Fruit fly (Drosophila melanogaster) whole organism, embryonic: ENCODE measurements around the gene stg.

Experiments
- ATbp ChIP-seq: fragments of 200-800 bp; sonication (Bioruptor generic); optimal IDR thresholded peaks from 2 replicates; lab custom pipeline; 2017; ENCODE audit warnings: missing biosample characterization, mild to moderate bottlenecking, missing genetic modification characterization, missing genetic modification reagents
- C15 ChIP-seq: fragments of 200-800 bp; sonication (Bioruptor generic); IDR thresholded peaks from 3 replicates; pipeline ENCODE4 v1.3.6; 2022; ENCODE audit warnings: missing biosample characterization, missing genetic modification characterization
- CG11456 ChIP-seq: fragments of 200-800 bp; sonication (Bioruptor generic); IDR thresholded peaks from 3 replicates; pipeline ENCODE4 v1.3.6; 2022; ENCODE audit warnings: missing biosample characterization, missing genetic modification characterization
- CG1233 ChIP-seq: fragments of 200-800 bp; sonication (Bioruptor generic); optimal IDR thresholded peaks from 4 replicates; lab custom pipeline; 2018; ENCODE audit warnings: missing biosample characterization, mild to moderate bottlenecking, missing genetic modification characterization
- CG14050 ChIP-seq: fragments of 200-800 bp; sonication (Bioruptor generic); IDR thresholded peaks from 3 replicates; pipeline ENCODE4 v1.3.6; 2022; ENCODE audit warnings: missing biosample characterization, missing genetic modification characterization
- CG14667 ChIP-seq: fragments of 200-800 bp; sonication (Bioruptor generic); IDR thresholded peaks from 2 replicates; pipeline ENCODE4 v1.3.6; 2022; ENCODE audit warnings: missing biosample characterization, missing genetic modification characterization
- CG15073 ChIP-seq: fragments of 200-800 bp; sonication (Bioruptor generic); optimal IDR thresholded peaks from 2 replicates; lab custom pipeline; 2016; ENCODE audit warnings: missing biosample characterization, missing genetic modification characterization
- CG17802 ChIP-seq: fragments of 200-800 bp; sonication (Bioruptor generic); optimal IDR thresholded peaks from 2 replicates; lab custom pipeline; 2018; ENCODE audit warnings: missing biosample characterization, mild to moderate bottlenecking, missing genetic modification characterization, moderate library complexity
- CG18764 ChIP-seq: fragments of 200-800 bp; sonication (Bioruptor generic); optimal IDR thresholded peaks from 3 replicates; lab custom pipeline; 2016; ENCODE audit warnings: missing biosample characterization, missing genetic modification characterization
- CG2120 ChIP-seq: fragments of 200-800 bp; sonication (Bioruptor generic); optimal IDR thresholded peaks from 3 replicates; lab custom pipeline; 2016; ENCODE audit warnings: missing biosample characterization, missing genetic modification characterization
- CG32767 ChIP-seq: fragments of 200-800 bp; sonication (Bioruptor generic); IDR thresholded peaks from 2 replicates; pipeline ENCODE4 v1.3.6; 2022; ENCODE audit warnings: missing biosample characterization, missing genetic modification characterization
- CG34224 ChIP-seq: fragments of 200-800 bp; sonication (Bioruptor generic); IDR thresholded peaks from 3 replicates; pipeline ENCODE4 v1.3.6; 2022; ENCODE audit warnings: missing biosample characterization, missing genetic modification characterization; ENCODE audit not compliant: partially characterized antibody
- CG3726 ChIP-seq: fragments of 200-800 bp; sonication (Bioruptor generic); IDR thresholded peaks from 3 replicates; pipeline ENCODE4, ENCODE4 v1.3.6; 2022; ENCODE audit warnings: missing biosample characterization, missing genetic modification characterization
- CG4404 ChIP-seq: fragments of 200-800 bp; sonication (Bioruptor generic); IDR thresholded peaks from 2 replicates; pipeline ENCODE4 v1.3.6; 2022; ENCODE audit warnings: missing biosample characterization, missing genetic modification characterization
- CG6254 ChIP-seq: fragments of 200-800 bp; sonication (Bioruptor generic); optimal IDR thresholded peaks from 3 replicates; lab custom pipeline; 2017; ENCODE audit warnings: mild to moderate bottlenecking, missing biosample characterization, missing genetic modification reagents, missing genetic modification characterization
- CG8359 ChIP-seq: fragments of 200-800 bp; sonication (Bioruptor generic); optimal IDR thresholded peaks from 2 replicates; lab custom pipeline; 2017; ENCODE audit warnings: missing biosample characterization, mild to moderate bottlenecking, missing genetic modification characterization, borderline replicate concordance
- Dad ChIP-seq: fragments of 200-800 bp; sonication (Bioruptor generic); optimal IDR thresholded peaks from 3 replicates; lab custom pipeline; 2016; ENCODE audit warnings: missing biosample characterization, missing genetic modification characterization
- H2.0 ChIP-seq: fragments of 200-800 bp; sonication (Bioruptor generic); IDR thresholded peaks from 2 replicates; pipeline ENCODE4 v1.3.6; 2022; ENCODE audit warnings: missing biosample characterization, missing genetic modification characterization
- HLHmδ ChIP-seq: fragments of 200-800 bp; sonication (Bioruptor generic); optimal IDR thresholded peaks from 2 replicates; lab custom pipeline; 2018; ENCODE audit warnings: missing biosample characterization, mild to moderate bottlenecking, missing genetic modification characterization, moderate library complexity
- Hand ChIP-seq: fragments of 200-800 bp; sonication (Bioruptor generic); optimal IDR thresholded peaks from 2 replicates; lab custom pipeline; 2017; ENCODE audit warnings: mild to moderate bottlenecking, missing biosample characterization, missing genetic modification reagents, missing genetic modification characterization
- Mad ChIP-seq: fragments of 200-800 bp; sonication (Bioruptor generic); optimal IDR thresholded peaks from 2 replicates; lab custom pipeline; 2016; ENCODE audit warnings: missing biosample characterization, missing genetic modification characterization
- NC2β ChIP-seq: fragments of 200-800 bp; sonication (Bioruptor generic); optimal IDR thresholded peaks from 2 replicates; lab custom pipeline; 2016; ENCODE audit warnings: missing biosample characterization, missing genetic modification characterization
- Nf-YC ChIP-seq: fragments of 200-800 bp; optimal IDR thresholded peaks from 3 replicates; lab custom pipeline; 2019; ENCODE audit warnings: missing biosample characterization, mild to moderate bottlenecking, missing genetic modification characterization, moderate library complexity
- Oli ChIP-seq: fragments of 200-800 bp; sonication (Bioruptor generic); optimal IDR thresholded peaks from 2 replicates; lab custom pipeline; 2018; ENCODE audit warnings: missing biosample characterization, mild to moderate bottlenecking, missing genetic modification characterization, moderate library complexity
- Opbp ChIP-seq: fragments of 200-800 bp; sonication (Bioruptor generic); IDR thresholded peaks from 3 replicates; pipeline ENCODE4 v1.3.6; 2022; ENCODE audit warnings: missing biosample characterization, missing genetic modification characterization; ENCODE audit not compliant: partially characterized antibody
- Spps ChIP-seq: fragments of 200-800 bp; sonication (Bioruptor generic); optimal IDR thresholded peaks from 2 replicates; lab custom pipeline; 2018; ENCODE audit warnings: missing biosample characterization, mild to moderate bottlenecking, missing genetic modification characterization
- Ssrp ChIP-seq: fragments of 200-800 bp; sonication (Bioruptor generic); optimal IDR thresholded peaks from 2 replicates; lab custom pipeline; 2018; ENCODE audit warnings: missing biosample characterization, mild to moderate bottlenecking, missing genetic modification characterization, moderate library complexity
- abd-A ChIP-seq: fragments of 200-800 bp; sonication (Bioruptor generic); optimal IDR thresholded peaks from 3 replicates; lab custom pipeline; 2019; ENCODE audit warnings: missing biosample characterization, mild to moderate bottlenecking, missing genetic modification characterization, moderate library complexity
- az2 ChIP-seq: fragments of 200-800 bp; sonication (Bioruptor generic); optimal IDR thresholded peaks from 3 replicates; lab custom pipeline; 2016; ENCODE audit warnings: missing biosample characterization, missing genetic modification characterization
- bbx ChIP-seq: fragments of 200-800 bp; sonication (Bioruptor generic); IDR thresholded peaks from 2 replicates; pipeline ENCODE4 v1.3.6; 2022; ENCODE audit warnings: missing biosample characterization, missing genetic modification characterization; ENCODE audit not compliant: partially characterized antibody
- ci ChIP-seq: fragments of 200-800 bp; sonication (Bioruptor generic); IDR thresholded peaks from 3 replicates; pipeline ENCODE4 v1.3.6; 2022; ENCODE audit warnings: missing biosample characterization, missing genetic modification characterization
- eve ChIP-seq, 2 experiments: fragments of >200 bp; optimal IDR thresholded peaks; 2 replicates each; lab custom pipeline; 2017; ENCODE audit warnings: missing biosample characterization in 2 of 2, missing genetic modification characterization in 2 of 2
- fd96Cb ChIP-seq: fragments of 200-800 bp; sonication (Bioruptor generic); optimal IDR thresholded peaks from 2 replicates; lab custom pipeline; 2018; ENCODE audit warnings: missing biosample characterization, mild to moderate bottlenecking, missing genetic modification characterization, moderate library complexity
- gce ChIP-seq: fragments of 200-800 bp; sonication (Bioruptor generic); IDR thresholded peaks from 3 replicates; pipeline ENCODE4 v1.3.6; 2022; ENCODE audit warnings: missing biosample characterization, missing genetic modification characterization
- gsb-n ChIP-seq: fragments of 200-800 bp; sonication (Bioruptor generic); optimal IDR thresholded peaks from 3 replicates; lab custom pipeline; 2018; ENCODE audit warnings: missing biosample characterization, mild to moderate bottlenecking, missing genetic modification characterization
- p53 ChIP-seq: fragments of 200-800 bp; sonication (Bioruptor generic); optimal IDR thresholded peaks from 2 replicates; lab custom pipeline; 2016; ENCODE audit warnings: missing biosample characterization, missing genetic modification characterization
- phol ChIP-seq: fragments of 200-800 bp; sonication (Bioruptor generic); optimal IDR thresholded peaks from 3 replicates; lab custom pipeline; 2018; ENCODE audit warnings: missing biosample characterization, mild to moderate bottlenecking, missing genetic modification characterization, moderate library complexity
- pzg ChIP-seq: fragments of 200-800 bp; sonication (Bioruptor generic); optimal IDR thresholded peaks from 3 replicates; lab custom pipeline; 2018; ENCODE audit warnings: missing biosample characterization, mild to moderate bottlenecking, missing genetic modification characterization, moderate library complexity
- repo ChIP-seq: fragments of 200-800 bp; sonication (Bioruptor generic); optimal IDR thresholded peaks from 2 replicates; lab custom pipeline; 2016; ENCODE audit warnings: missing biosample characterization, missing genetic modification characterization
- row ChIP-seq: fragments of 200-800 bp; sonication (Bioruptor generic); IDR thresholded peaks from 3 replicates; pipeline ENCODE4 v1.3.6; 2022; ENCODE audit warnings: missing biosample characterization, missing genetic modification characterization
- run ChIP-seq: fragments of 200-800 bp; sonication (Bioruptor generic); optimal IDR thresholded peaks from 3 replicates; lab custom pipeline; 2018; ENCODE audit warnings: missing biosample characterization, mild to moderate bottlenecking, missing genetic modification characterization
- schlank ChIP-seq: fragments of 200-800 bp; sonication (Bioruptor generic); optimal IDR thresholded peaks from 2 replicates; lab custom pipeline; 2018; ENCODE audit warnings: missing biosample characterization, mild to moderate bottlenecking, missing genetic modification characterization
- scrt ChIP-seq: fragments of 200-800 bp; sonication (Bioruptor generic); optimal IDR thresholded peaks from 2 replicates; lab custom pipeline; 2018; ENCODE audit warnings: missing biosample characterization, mild to moderate bottlenecking, missing genetic modification characterization, moderate library complexity
- sd ChIP-seq: fragments of 200-800 bp; sonication (Bioruptor generic); optimal IDR thresholded peaks from 3 replicates; lab custom pipeline; 2018; ENCODE audit warnings: missing biosample characterization, mild to moderate bottlenecking, missing genetic modification characterization, moderate library complexity
- tap ChIP-seq: fragments of 200-800 bp; optimal IDR thresholded peaks from 3 replicates; lab custom pipeline; 2019; ENCODE audit warnings: missing biosample characterization, mild to moderate bottlenecking, missing genetic modification characterization, moderate library complexity
- tin ChIP-seq: fragments of 200-800 bp; sonication (Bioruptor generic); optimal IDR thresholded peaks from 3 replicates; lab custom pipeline; 2016; ENCODE audit warnings: missing biosample characterization, missing genetic modification characterization
- ttk ChIP-seq: fragments of 200-800 bp; sonication (Bioruptor generic); IDR thresholded peaks from 2 replicates; pipeline ENCODE4 v2.1.2; 2022; ENCODE audit warnings: missing biosample characterization, missing genetic modification characterization
- vvl ChIP-seq: fragments of 200-800 bp; sonication (Bioruptor generic); IDR thresholded peaks from 2 replicates; pipeline ENCODE4 v1.3.6; 2022; ENCODE audit warnings: missing biosample characterization, missing genetic modification characterization
- wdn ChIP-seq: fragments of 200-800 bp; sonication (Bioruptor generic); IDR thresholded peaks from 2 replicates; pipeline ENCODE4 v1.3.6; 2022; ENCODE audit warnings: missing biosample characterization, missing genetic modification characterization
- zfh1 ChIP-seq: fragments of 200-800 bp; sonication (Bioruptor generic); IDR thresholded peaks from 3 replicates; pipeline ENCODE4 v1.3.6; 2022; ENCODE audit warnings: missing biosample characterization, missing genetic modification characterization
- zfh2 ChIP-seq: fragments of 200-800 bp; sonication (Bioruptor generic); optimal IDR thresholded peaks from 2 replicates; lab custom pipeline; 2016; ENCODE audit warnings: missing biosample characterization, missing genetic modification characterization

Gene stg

dm6 chr3R:29207996-29208395 lies 47.6 kb downstream of the stg start (continued):
- TF ChIP-seq Dad (no peak), CG3726 (peak; percentile 53; the same call in 1 of the 3 replicates), tin (GFP tag; lab: Kevin White, UChicago) (peak; percentile 66), sd (tag; lab: Kevin White, UChicago) (peak; percentile 9), wdn (GFP tag; lab: Robert Waterston, UW) (0 out of 2 replicates have a peak, but pooled peaks have one; percentile 22), CG34224 (GFP tag; lab: Robert Waterston, UW) (no peak), Ssrp (tag; lab: Kevin White, UChicago) (peak; percentile 65), ATbp (peak; percentile 83), HLHmδ (GFP tag; lab: Kevin White, UChicago) (no peak), az2 (GFP tag; lab: Kevin White, UChicago) (peak; percentile 54), CG14050 (GFP tag; lab: Robert Waterston, UW) (peak; percentile 29; the same call in 1 of the 3 replicates), fd96Cb (peak; percentile 82), CG1233 (GFP tag; lab: Kevin White, UChicago) (peak; percentile 54), run (tag; lab: Kevin White, UChicago) (peak; percentile 55), Mad (peak; percentile 27), tap (tag; lab: Kevin White, UChicago) (peak; percentile 76), CG8359 (GFP tag; lab: Kevin White, UChicago) (peak; percentile 36), CG18764 (GFP tag; lab: Kevin White, UChicago) (peak; percentile 35), CG2120 (GFP tag; lab: Kevin White, UChicago) (peak; percentile 5), CG11456 (GFP tag; lab: Robert Waterston, UW) (peak; percentile 60; the same call in 1 of the 3 replicates), zfh1 (peak; percentile 75), Opbp (GFP tag; lab: Robert Waterston, UW) (no peak), gce (GFP tag; lab: Robert Waterston, UW) (peak; percentile 58; the same call in 1 of the 3 replicates), H2.0 (peak; percentile 69), pzg (GFP tag; lab: Kevin White, UChicago) (no peak), CG4404 (GFP tag; lab: Robert Waterston, UW) (no peak), repo (GFP tag; lab: Kevin White, UChicago) (no peak), CG32767 (0 out of 2 replicates have a peak, but pooled peaks have one; percentile 40), gsb-n (peak; percentile 71), CG6254 (GFP tag; lab: Kevin White, UChicago) (peak; percentile 67), Spps (tag; lab: Kevin White, UChicago) (peak; percentile 61), CG17802 (tag; lab: Kevin White, UChicago) (peak; percentile 43), CG15073 (no peak), Nf-YC (tag; lab: Kevin White, UChicago) (peak; percentile 0), Hand (no peak), zfh2 (GFP tag; lab: Kevin White, UChicago) (peak; percentile 0), C15 (GFP tag; lab: Robert Waterston, UW) (no peak), abd-A (tag; lab: Kevin White, UChicago) (no peak), ci (GFP tag; lab: Robert Waterston, UW) (peak; percentile 89), row (GFP tag; lab: Robert Waterston, UW) (peak; percentile 69), scrt (peak; percentile 53), p53 (GFP tag; lab: Kevin White, UChicago) (no peak), bbx (GFP tag; lab: Robert Waterston, UW) (no peak), eve (GFP tag; optimal IDR thresholded peaks at IDR 0.05; lab: Kevin White, UChicago) (peak in 1 of 2 experiments; percentile 86), schlank (no peak), Oli (tag; lab: Kevin White, UChicago) (peak; percentile 86), ttk (GFP tag; lab: Robert Waterston, UW) (peak; percentile 54), NC2β (peak; percentile 10), vvl (GFP tag; lab: Robert Waterston, UW) (peak; percentile 82), phol (peak; percentile 80), CG14667 (GFP tag; lab: Robert Waterston, UW) (peak; percentile 37)
